Fruit fly (Drosophila melanogaster): ENCODE data around the gene CG8043.

The CG8043 gene

dm6 chr3R:8659907-8660660 lies 16.6 kb upstream of the CG8043 start (continued):
- TF ChIP-seq CG42726 (GFP tag; IDR thresholded peaks at IDR 0.05; ENCODE audit: partially characterized antibody) (peak; percentile 95), CG10543 (GFP tag; optimal IDR thresholded peaks at IDR 0.05) (peak; percentile 68), pho (GFP tag; optimal IDR thresholded peaks at IDR 0.05) (peak; percentile 72), Dll (GFP tag; IDR thresholded peaks at IDR 0.05; ENCODE audit: partially characterized antibody) (peak; percentile 81), Lim3 (GFP tag; IDR thresholded peaks at IDR 0.05) (no peak), Dref (GFP tag; IDR thresholded peaks at IDR 0.05) (peak; percentile 99), nerfin-2 (GFP tag; IDR thresholded peaks at IDR 0.05; ENCODE audit: partially characterized antibody) (peak; percentile 60), Meics (GFP tag; optimal IDR thresholded peaks at IDR 0.05) (peak; percentile 67), CG13287 (GFP tag; IDR thresholded peaks at IDR 0.05; ENCODE audit: partially characterized antibody) (peak; percentile 88), CG11456 (GFP tag; IDR thresholded peaks at IDR 0.05) (peak; percentile 49; the same call in 2 of the 3 replicates), CG11398 (GFP tag; optimal IDR thresholded peaks at IDR 0.05) (peak; percentile 4), CG12391 (tag; optimal IDR thresholded peaks at IDR 0.05) (peak; percentile 46), stc (GFP tag; IDR thresholded peaks at IDR 0.05) (no peak; the same call in 1 of the 2 replicates), CG3163 (GFP tag; optimal IDR thresholded peaks at IDR 0.05) (peak; percentile 52), zfh1 (GFP tag; IDR thresholded peaks at IDR 0.05) (no peak), ato (GFP tag; IDR thresholded peaks at IDR 0.05; ENCODE audit: partially characterized antibody) (peak; percentile 88), chif (GFP tag; optimal IDR thresholded peaks at IDR 0.05) (peak in 1 of 2 experiments; percentile 23), twi (tag; optimal IDR thresholded peaks at IDR 0.05) (peak; percentile 38), amos (GFP tag; IDR thresholded peaks at IDR 0.05; ENCODE audit: partially characterized antibody) (peak; percentile 96), CG17612 (GFP tag; IDR thresholded peaks at IDR 0.05) (no peak), luna (GFP tag; optimal IDR thresholded peaks at IDR 0.05) (peak; percentile 5), pfk (GFP tag; optimal IDR thresholded peaks at IDR 0.05) (peak; percentile 67), Gsc (GFP tag; IDR thresholded peaks at IDR 0.05) (no peak), H15 (GFP tag; IDR thresholded peaks at IDR 0.05) (0 out of 3 replicates have a peak, but pooled peaks have one; percentile 6), unc-4 (GFP tag; IDR thresholded peaks at IDR 0.05; ENCODE audit: partially characterized antibody) (peak; percentile 89), HLH4C (GFP tag; IDR thresholded peaks at IDR 0.05; ENCODE audit: partially characterized antibody) (peak; percentile 88), ttk (GFP tag; IDR thresholded peaks at IDR 0.05) (0 out of 2 replicates have a peak, but pooled peaks have one; percentile 5), CG2712 (tag; optimal IDR thresholded peaks at IDR 0.05) (peak; percentile 67), CG11723 (GFP tag; optimal IDR thresholded peaks at IDR 0.05) (peak; percentile 32), CG3995 (GFP tag; optimal IDR thresholded peaks at IDR 0.05) (peak; percentile 64), CG10321 (GFP tag; IDR thresholded peaks at IDR 0.05) (peak; percentile 42; the same call in 1 of the 2 replicates), CG17186 (GFP tag; optimal IDR thresholded peaks at IDR 0.05) (peak; percentile 87), dpn (GFP tag; optimal IDR thresholded peaks at IDR 0.05) (peak; percentile 60), CG34422 (GFP tag; IDR thresholded peaks at IDR 0.05) (peak; percentile 55; the same call in 1 of the 3 replicates), hbn (GFP tag; IDR thresholded peaks at IDR 0.05; ENCODE audit: partially characterized antibody) (peak; percentile 70), jumu (GFP tag; optimal IDR thresholded peaks at IDR 0.05) (peak; percentile 81), cwo (GFP tag; optimal IDR thresholded peaks at IDR 0.05) (peak; percentile 49), CG13424 (tag; optimal IDR thresholded peaks at IDR 0.05) (peak; percentile 46), NFAT (GFP tag; IDR thresholded peaks at IDR 0.05) (peak; percentile 92), CG10147 (GFP tag; optimal IDR thresholded peaks at IDR 0.05) (peak; percentile 26), bcd (GFP tag; optimal IDR thresholded peaks at IDR 0.05) (peak; percentile 45), Atf-2 (GFP tag; optimal IDR thresholded peaks at IDR 0.05) (no peak), ssp (GFP tag; IDR thresholded peaks at IDR 0.05) (peak; percentile 55), Sry-δ (GFP tag; optimal IDR thresholded peaks at IDR 0.05) (peak; percentile 93), CG7928 (GFP tag; optimal IDR thresholded peaks at IDR 0.05) (peak; percentile 87), Med (GFP tag) (peak; percentile 98), Drgx (GFP tag; IDR thresholded peaks at IDR 0.05) (no peak), CG10267 (tag; optimal IDR thresholded peaks at IDR 0.05) (peak; percentile 75)
